Fruit fly (Drosophila melanogaster) whole organism, embryonic: ENCODE measurements around the gene Oct-TyrR.

ENCODE experiments used
- Antp ChIP-seq: fragments of 200-800 bp; sonication (Bioruptor generic); optimal IDR thresholded peaks from 3 replicates; lab custom pipeline; 2016; ENCODE audit warnings: missing biosample characterization, missing genetic modification characterization
- CG10321 ChIP-seq: fragments of 200-800 bp; sonication (Bioruptor generic); IDR thresholded peaks from 2 replicates; pipeline ENCODE4 v1.3.6; 2022; ENCODE audit warnings: missing biosample characterization, missing genetic modification characterization
- CG10565 ChIP-seq: fragments of 200-800 bp; sonication (Bioruptor generic); optimal IDR thresholded peaks from 3 replicates; lab custom pipeline; 2016; ENCODE audit warnings: missing biosample characterization, mild to moderate bottlenecking, missing genetic modification characterization
- CG11398 ChIP-seq: fragments of 200-800 bp; sonication (Bioruptor generic); optimal IDR thresholded peaks from 2 replicates; lab custom pipeline; 2016; ENCODE audit warnings: missing biosample characterization, missing genetic modification characterization
- CG12744 ChIP-seq: fragments of 200-800 bp; sonication (Bioruptor generic); optimal IDR thresholded peaks from 2 replicates; lab custom pipeline; 2016; ENCODE audit warnings: missing biosample characterization, missing genetic modification characterization
- CG12769 ChIP-seq: fragments of 200-800 bp; sonication (Bioruptor generic); optimal IDR thresholded peaks from 2 replicates; lab custom pipeline; 2019; ENCODE audit warnings: missing biosample characterization, mild to moderate bottlenecking, missing genetic modification characterization, moderate library complexity
- CG14710 ChIP-seq: fragments of 200-800 bp; sonication (Bioruptor generic); optimal IDR thresholded peaks from 3 replicates; lab custom pipeline; 2019; ENCODE audit warnings: missing biosample characterization, mild to moderate bottlenecking, missing genetic modification characterization, moderate library complexity
- CG15073 ChIP-seq: fragments of 200-800 bp; sonication (Bioruptor generic); optimal IDR thresholded peaks from 2 replicates; lab custom pipeline; 2016; ENCODE audit warnings: missing biosample characterization, missing genetic modification characterization
- CG1647 ChIP-seq: fragments of 200-800 bp; sonication (Bioruptor generic); optimal IDR thresholded peaks from 3 replicates; lab custom pipeline; 2016; ENCODE audit warnings: missing biosample characterization, missing genetic modification characterization
- CG17359 ChIP-seq: fragments of 200-800 bp; sonication (Bioruptor generic); optimal IDR thresholded peaks from 3 replicates; lab custom pipeline; 2018; ENCODE audit warnings: missing biosample characterization, mild to moderate bottlenecking, missing genetic modification characterization, moderate library complexity
- CG17802 ChIP-seq: fragments of 200-800 bp; sonication (Bioruptor generic); optimal IDR thresholded peaks from 2 replicates; lab custom pipeline; 2018; ENCODE audit warnings: missing biosample characterization, mild to moderate bottlenecking, missing genetic modification characterization, moderate library complexity
- CG18476 ChIP-seq: fragments of 200-800 bp; sonication (Bioruptor generic); optimal IDR thresholded peaks from 2 replicates; lab custom pipeline; 2016; ENCODE audit warnings: missing biosample characterization, mild to moderate bottlenecking, missing genetic modification characterization
- CG18764 ChIP-seq: fragments of 200-800 bp; sonication (Bioruptor generic); optimal IDR thresholded peaks from 3 replicates; lab custom pipeline; 2016; ENCODE audit warnings: missing biosample characterization, missing genetic modification characterization
- CG2889 ChIP-seq: fragments of 200-800 bp; sonication (Bioruptor generic); IDR thresholded peaks from 3 replicates; pipeline ENCODE4 v1.3.6; 2022; ENCODE audit warnings: missing biosample characterization, missing genetic modification characterization
- CG31388 ChIP-seq: fragments of 200-800 bp; sonication (Bioruptor generic); optimal IDR thresholded peaks from 2 replicates; lab custom pipeline; 2016; ENCODE audit warnings: missing biosample characterization, missing genetic modification characterization
- CG32532 ChIP-seq: fragments of 200-800 bp; sonication (Bioruptor generic); IDR thresholded peaks from 2 replicates; pipeline ENCODE4 v1.3.6; 2022; ENCODE audit warnings: missing biosample characterization, missing genetic modification characterization
- CG3847 ChIP-seq: fragments of 200-800 bp; sonication (Bioruptor generic); IDR thresholded peaks from 2 replicates; pipeline ENCODE4 v1.3.6; 2022; ENCODE audit warnings: missing biosample characterization, missing genetic modification characterization
- CG6654 ChIP-seq: fragments of 200-800 bp; sonication (Bioruptor generic); optimal IDR thresholded peaks from 2 replicates; lab custom pipeline; 2017; ENCODE audit warnings: missing biosample characterization, mild to moderate bottlenecking, missing genetic modification characterization
- CG7745 ChIP-seq: fragments of 200-800 bp; sonication (Bioruptor generic); optimal IDR thresholded peaks from 2 replicates; lab custom pipeline; 2018; ENCODE audit warnings: missing biosample characterization, mild to moderate bottlenecking, missing genetic modification characterization, moderate library complexity
- Dip2 ChIP-seq: fragments of 200-800 bp; sonication (Bioruptor generic); IDR thresholded peaks from 2 replicates; pipeline ENCODE4 v1.3.6; 2022; ENCODE audit warnings: missing biosample characterization, missing genetic modification characterization
- HHEX ChIP-seq: fragments of 200-800 bp; sonication (Bioruptor generic); optimal IDR thresholded peaks from 3 replicates; lab custom pipeline; 2017; ENCODE audit warnings: missing biosample characterization, mild to moderate bottlenecking, missing genetic modification characterization, missing genetic modification reagents
- Hr78 ChIP-seq, 2 experiments: fragments of 200-800 bp in 1 of 2; fragments of >200 bp in 1 of 2; sonication (Bioruptor generic) in 1 of 2; optimal IDR thresholded peaks; 2 replicates each; lab custom pipeline; 2017 to 2019; ENCODE audit warnings: missing biosample characterization in 2 of 2, missing genetic modification characterization in 2 of 2, mild to moderate bottlenecking in 1 of 2, moderate library complexity in 1 of 2
- NK7.1 ChIP-seq: fragments of 200-800 bp; sonication (Bioruptor generic); optimal IDR thresholded peaks from 3 replicates; lab custom pipeline; 2016; ENCODE audit warnings: missing biosample characterization, missing genetic modification characterization
- Oli ChIP-seq: fragments of 200-800 bp; sonication (Bioruptor generic); optimal IDR thresholded peaks from 2 replicates; lab custom pipeline; 2018; ENCODE audit warnings: missing biosample characterization, mild to moderate bottlenecking, missing genetic modification characterization, moderate library complexity
- Side ChIP-seq: fragments of 200-800 bp; sonication (Bioruptor generic); optimal IDR thresholded peaks from 2 replicates; lab custom pipeline; 2016; ENCODE audit warnings: missing biosample characterization, missing genetic modification characterization
- Taf1 ChIP-seq: fragments of 200-800 bp; sonication (Bioruptor generic); IDR thresholded peaks from 2 replicates; pipeline ENCODE4 v1.3.6; 2022; ENCODE audit warnings: missing biosample characterization, missing genetic modification characterization
- Xbp1 ChIP-seq: fragments of 200-800 bp; sonication (Bioruptor generic); optimal IDR thresholded peaks from 3 replicates; lab custom pipeline; 2016; ENCODE audit warnings: missing biosample characterization, mild to moderate bottlenecking, missing genetic modification characterization
- Xrp1 ChIP-seq: fragments of 200-800 bp; sonication (Bioruptor generic); IDR thresholded peaks from 2 replicates; pipeline ENCODE4 v1.3.6; 2022; ENCODE audit warnings: missing biosample characterization, missing genetic modification characterization
- amos ChIP-seq: fragments of 200-800 bp; sonication (Bioruptor generic); IDR thresholded peaks from 2 replicates; pipeline ENCODE4 v1.3.6; 2022; ENCODE audit warnings: missing biosample characterization, missing genetic modification characterization; ENCODE audit not compliant: partially characterized antibody
- bab2 ChIP-seq: fragments of 200-800 bp; sonication (Bioruptor generic); optimal IDR thresholded peaks from 2 replicates; lab custom pipeline; 2016; ENCODE audit warnings: missing biosample characterization, missing genetic modification characterization
- bcd ChIP-seq: fragments of 200-800 bp; sonication (Bioruptor generic); optimal IDR thresholded peaks from 2 replicates; lab custom pipeline; 2017; ENCODE audit warnings: missing biosample characterization, mild to moderate bottlenecking, missing genetic modification characterization
- br ChIP-seq: fragments of >200 bp; optimal IDR thresholded peaks from 2 replicates; lab custom pipeline; 2017
- chinmo ChIP-seq: fragments of 200-800 bp; sonication (Bioruptor generic); IDR thresholded peaks from 4 replicates; pipeline ENCODE4 v1.3.6; 2022; ENCODE audit warnings: missing biosample characterization, missing genetic modification characterization; ENCODE audit not compliant: partially characterized antibody
- chn ChIP-seq: fragments of 200-800 bp; sonication (Bioruptor generic); optimal IDR thresholded peaks from 2 replicates; lab custom pipeline; 2016; ENCODE audit warnings: missing biosample characterization, missing genetic modification characterization
- dati ChIP-seq: fragments of 200-800 bp; sonication (Bioruptor generic); IDR thresholded peaks from 2 replicates; pipeline ENCODE4 v1.3.6; 2022; ENCODE audit warnings: missing biosample characterization, missing genetic modification characterization
- eve ChIP-seq, 2 experiments: fragments of >200 bp; optimal IDR thresholded peaks; 2 replicates each; lab custom pipeline; 2017; ENCODE audit warnings: missing biosample characterization in 2 of 2, missing genetic modification characterization in 2 of 2
- gcm ChIP-seq: fragments of 200-800 bp; sonication (Bioruptor generic); optimal IDR thresholded peaks from 2 replicates; lab custom pipeline; 2019; ENCODE audit warnings: missing biosample characterization, mild to moderate bottlenecking, missing genetic modification characterization, moderate library complexity
- h ChIP-seq: fragments of >200 bp; optimal IDR thresholded peaks from 2 replicates; lab custom pipeline; 2017
- mld ChIP-seq: fragments of 200-800 bp; sonication (Bioruptor generic); IDR thresholded peaks from 3 replicates; pipeline ENCODE4 v1.3.6; 2022; ENCODE audit warnings: missing biosample characterization, missing genetic modification characterization; ENCODE audit not compliant: partially characterized antibody
- nom ChIP-seq: fragments of 200-800 bp; sonication (Bioruptor generic); optimal IDR thresholded peaks from 2 replicates; lab custom pipeline; 2017; ENCODE audit warnings: missing biosample characterization, missing genetic modification characterization, mild to moderate bottlenecking, moderate library complexity, missing genetic modification reagents
- oc ChIP-seq: fragments of 200-800 bp; sonication (Bioruptor generic); optimal IDR thresholded peaks from 2 replicates; lab custom pipeline; 2018; ENCODE audit warnings: missing biosample characterization, mild to moderate bottlenecking, missing genetic modification characterization, moderate library complexity
- odd ChIP-seq: fragments of 200-800 bp; sonication (Bioruptor generic); optimal IDR thresholded peaks from 2 replicates; lab custom pipeline; 2017; ENCODE audit warnings: missing biosample characterization, mild to moderate bottlenecking, missing genetic modification characterization
- p53 ChIP-seq: fragments of 200-800 bp; sonication (Bioruptor generic); optimal IDR thresholded peaks from 2 replicates; lab custom pipeline; 2016; ENCODE audit warnings: missing biosample characterization, missing genetic modification characterization
- salm ChIP-seq: fragments of 200-800 bp; sonication (Bioruptor generic); optimal IDR thresholded peaks from 2 replicates; lab custom pipeline; 2018; ENCODE audit warnings: missing biosample characterization, mild to moderate bottlenecking, missing genetic modification characterization
- schlank ChIP-seq: fragments of 200-800 bp; sonication (Bioruptor generic); optimal IDR thresholded peaks from 2 replicates; lab custom pipeline; 2018; ENCODE audit warnings: missing biosample characterization, mild to moderate bottlenecking, missing genetic modification characterization
- shn ChIP-seq: fragments of 200-800 bp; sonication (Bioruptor generic); optimal IDR thresholded peaks from 3 replicates; lab custom pipeline; 2016; ENCODE audit warnings: missing biosample characterization, missing genetic modification characterization
- sima ChIP-seq: fragments of 200-800 bp; sonication (Bioruptor generic); optimal IDR thresholded peaks from 2 replicates; lab custom pipeline; 2016; ENCODE audit warnings: missing biosample characterization, missing genetic modification characterization
- sna ChIP-seq: fragments of 200-800 bp; sonication (Bioruptor generic); IDR thresholded peaks from 2 replicates; pipeline ENCODE4 v1.3.6; 2022; ENCODE audit warnings: missing biosample characterization, missing genetic modification characterization; ENCODE audit not compliant: partially characterized antibody
- tna ChIP-seq: fragments of 200-800 bp; sonication (Bioruptor generic); IDR thresholded peaks from 2 replicates; pipeline ENCODE4 v1.3.6; 2022; ENCODE audit warnings: missing biosample characterization, missing genetic modification characterization; ENCODE audit not compliant: partially characterized antibody
- trh ChIP-seq: fragments of 200-800 bp; sonication (Bioruptor generic); optimal IDR thresholded peaks from 2 replicates; lab custom pipeline; 2016; ENCODE audit warnings: missing biosample characterization, missing genetic modification characterization
- z ChIP-seq: fragments of 200-800 bp; sonication (Bioruptor generic); IDR thresholded peaks from 3 replicates; pipeline ENCODE4 v1.3.6; 2022; ENCODE audit warnings: missing biosample characterization, missing genetic modification characterization

Oct-TyrR gene

DNA sequence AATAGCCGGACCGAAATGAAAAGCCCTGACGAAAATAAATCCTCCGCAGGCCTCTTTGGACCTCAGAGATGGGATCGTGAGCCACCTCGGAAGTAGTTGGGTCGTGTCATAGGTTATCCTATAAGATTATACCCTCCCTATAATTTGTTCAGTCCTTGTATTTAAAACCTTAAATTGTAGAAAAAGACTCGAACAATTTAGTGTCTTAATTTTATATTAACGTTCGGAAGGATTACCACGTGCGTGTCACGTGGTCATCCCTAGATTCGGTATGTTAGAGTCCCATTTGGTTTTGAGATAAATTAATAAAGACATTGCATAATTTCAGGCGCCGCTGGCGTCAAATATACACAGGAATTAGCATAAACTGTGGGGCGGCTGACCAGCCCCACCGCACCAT lies 43.3 kb downstream of the Oct-TyrR start (continued):
- TF ChIP-seq h (lab: Kevin White, UChicago) = no peak
- no peak for TF ChIP-seq z
- peak; percentile 50 for TF ChIP-seq bcd (GFP tag; lab: Kevin White, UChicago)
- peak; percentile 50 for TF ChIP-seq HHEX (GFP tag; lab: Kevin White, UChicago)
- TF ChIP-seq salm (tag; lab: Kevin White, UChicago) = no peak
- TF ChIP-seq br (lab: Kevin White, UChicago) = no peak
- peak; percentile 32 for TF ChIP-seq CG12744
- peak; percentile 60 for TF ChIP-seq CG14710 (tag; lab: Kevin White, UChicago)
- no peak for TF ChIP-seq CG2889
- peak; percentile 43 for TF ChIP-seq Antp (GFP tag; lab: Kevin White, UChicago)
- no peak for TF ChIP-seq p53 (GFP tag; lab: Kevin White, UChicago)
- no peak for TF ChIP-seq nom (GFP tag; lab: Kevin White, UChicago)
- TF ChIP-seq odd = peak; percentile 25
- peak; percentile 60 for TF ChIP-seq chn (GFP tag; lab: Kevin White, UChicago)
- TF ChIP-seq NK7.1 (GFP tag; lab: Kevin White, UChicago) = no peak
- peak; percentile 7; the same call in 1 of the 2 replicates for TF ChIP-seq tna (GFP tag; lab: Robert Waterston, UW)
- peak; percentile 36 for TF ChIP-seq shn (GFP tag; lab: Kevin White, UChicago)
- TF ChIP-seq Oli (tag; lab: Kevin White, UChicago) = peak; percentile 45
- peak; percentile 49; the same call in 1 of the 2 replicates for TF ChIP-seq CG3847 (GFP tag; lab: Robert Waterston, UW)
- peak; percentile 33; the same call in 1 of the 3 replicates for TF ChIP-seq mld
- TF ChIP-seq CG12769 (tag; lab: Kevin White, UChicago) = peak; percentile 53
- TF ChIP-seq dati (GFP tag; lab: Robert Waterston, UW) = no peak
- TF ChIP-seq chinmo (GFP tag; lab: Robert Waterston, UW) = no peak
- no peak for TF ChIP-seq CG15073
- TF ChIP-seq CG31388 = no peak
- no peak for TF ChIP-seq CG1647 (GFP tag; lab: Kevin White, UChicago)
- TF ChIP-seq trh (GFP tag; lab: Kevin White, UChicago) = no peak
- peak; percentile 61 for TF ChIP-seq bab2 (GFP tag; lab: Kevin White, UChicago)
- peak; percentile 77 for TF ChIP-seq amos
- no peak for TF ChIP-seq CG17802 (tag; lab: Kevin White, UChicago)
- TF ChIP-seq CG32532 = peak; percentile 69
- no peak for TF ChIP-seq Dip2 (GFP tag; lab: Robert Waterston, UW)
- no peak for TF ChIP-seq Taf1 (GFP tag; lab: Robert Waterston, UW)
- TF ChIP-seq CG18764 (GFP tag; lab: Kevin White, UChicago) = peak; percentile 32
- peak in 1 of 2 experiments; percentile 36 for TF ChIP-seq Hr78 (GFP tag; optimal IDR thresholded peaks at IDR 0.05; lab: Kevin White, UChicago)
- no peak for TF ChIP-seq eve (GFP tag; optimal IDR thresholded peaks at IDR 0.05; lab: Kevin White, UChicago)
- peak; percentile 12 for TF ChIP-seq oc
- no peak for TF ChIP-seq sima
- TF ChIP-seq CG17359 (tag; lab: Kevin White, UChicago) = peak; percentile 53
- no peak for TF ChIP-seq CG10565 (GFP tag; lab: Kevin White, UChicago)
- no peak for TF ChIP-seq schlank
- no peak for TF ChIP-seq CG7745 (tag; lab: Kevin White, UChicago)
- peak; percentile 11 for TF ChIP-seq CG11398
- peak; percentile 53 for TF ChIP-seq gcm (GFP tag; lab: Kevin White, UChicago)
- peak; percentile 26 for TF ChIP-seq CG18476 (GFP tag; lab: Kevin White, UChicago)
- TF ChIP-seq CG6654 (GFP tag; lab: Kevin White, UChicago) = no peak
- peak; percentile 62 for TF ChIP-seq Xbp1
- peak; percentile 67 for TF ChIP-seq Side (GFP tag; lab: Kevin White, UChicago)
- TF ChIP-seq Xrp1 (GFP tag; lab: Robert Waterston, UW) = peak; percentile 75
- TF ChIP-seq CG10321 (GFP tag; lab: Robert Waterston, UW) = no peak
- TF ChIP-seq sna = peak; percentile 85
